Worm (Caenorhabditis elegans): ENCODE data around the gene fbxa-148.

The fbxa-148 gene

DNA sequence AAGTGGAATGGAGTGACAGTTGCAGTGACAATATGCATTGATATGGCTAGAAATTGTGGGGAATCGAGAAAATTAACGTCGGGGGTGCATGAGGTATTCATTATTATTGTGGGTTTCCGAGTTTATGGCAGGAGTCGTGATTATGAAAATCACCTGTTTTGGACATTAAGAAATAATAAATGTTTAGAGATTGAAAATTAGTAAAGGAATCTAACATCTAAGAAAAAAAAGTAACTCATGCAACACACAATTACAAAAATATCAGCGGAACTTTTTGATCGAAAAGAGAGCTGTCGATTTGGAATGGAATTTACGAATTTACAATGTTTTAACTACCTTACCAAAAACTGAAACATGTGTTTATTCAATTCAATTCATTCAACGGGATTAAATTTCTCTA, 15.9 kb downstream of the fbxa-148 start, which contains the start of gene srh-206:
Gene srh-206 (minus strand): TSS at position 101 of the 400 bp plus-strand sequence.
- no peak for TF ChIP-seq tbx-11 (GFP tag; IDR thresholded peaks at IDR 0.05)

DNA sequence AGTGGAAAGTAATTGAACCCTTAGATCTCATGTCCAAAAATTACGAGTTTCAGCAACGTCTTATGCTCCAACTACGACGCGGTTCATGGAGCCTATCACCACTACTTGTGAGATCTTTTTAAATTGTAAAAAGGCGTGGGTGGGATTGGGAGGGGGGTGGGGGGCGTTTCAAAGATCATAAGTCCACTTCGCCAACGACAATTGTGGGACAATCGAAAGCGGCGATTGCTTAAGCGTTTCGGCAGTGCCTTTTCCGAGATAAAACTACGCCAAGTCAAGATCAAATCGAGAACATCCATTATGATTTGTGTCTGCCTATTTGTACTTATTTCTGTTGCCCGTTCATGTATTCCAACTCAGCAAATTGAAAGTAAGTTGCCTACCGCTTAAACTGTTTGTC, 17.4 kb downstream of the fbxa-148 start, which contains the start of gene clec-239:
Gene clec-239 (plus strand): TSS at position 301 of the 400 bp plus-strand sequence.
- TF ChIP-seq tra-4 (tag; optimal IDR thresholded peaks at IDR 0.05) (no peak), scrt-1 (GFP tag; IDR thresholded peaks at IDR 0.05) (no peak), aly-1 (tag; optimal IDR thresholded peaks at IDR 0.05) (no peak), hnd-1 (tag; optimal IDR thresholded peaks at IDR 0.05) (no peak), flt-1 (GFP tag; IDR thresholded peaks at IDR 0.05) (no peak), ets-7 (tag; optimal IDR thresholded peaks at IDR 0.05) (no peak), ama-1 (optimal IDR thresholded peaks at IDR 0.05) (no peak)

DNA sequence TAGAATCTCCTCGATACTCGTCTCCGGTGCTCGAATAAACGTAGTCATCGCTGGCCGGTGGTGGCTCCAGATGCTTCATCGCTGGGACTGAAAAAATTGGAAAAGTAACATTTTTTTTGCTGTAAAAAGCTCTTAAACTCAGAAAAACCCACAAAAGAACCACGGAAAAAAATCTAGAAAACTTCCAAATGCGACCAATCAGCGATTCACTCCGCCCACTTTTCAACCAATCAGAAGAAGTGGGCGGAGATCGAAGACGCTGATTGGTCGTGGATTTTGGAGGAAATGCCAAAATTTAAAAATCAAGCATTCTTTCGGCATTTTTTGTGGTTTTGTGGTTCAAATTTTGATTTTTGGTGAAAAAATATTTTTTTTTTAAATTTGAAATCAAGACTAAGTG, 20.1 kb downstream of the fbxa-148 start:
- TF ChIP-seq sea-1 (GFP tag; conservative IDR thresholded peaks at IDR 0.05) (no peak), aly-1 (tag; optimal IDR thresholded peaks at IDR 0.05) (no peak), ceh-13 (GFP tag; optimal IDR thresholded peaks at IDR 0.05) (no peak), ama-1 (optimal IDR thresholded peaks at IDR 0.05) (no peak), hmbx-1 (tag; optimal IDR thresholded peaks at IDR 0.05) (no peak), tra-4 (tag; optimal IDR thresholded peaks at IDR 0.05) (no peak), pes-1 (GFP tag; IDR thresholded peaks at IDR 0.05) (no peak), F13C5.2 (tag; optimal IDR thresholded peaks at IDR 0.05) (no peak)

DNA sequence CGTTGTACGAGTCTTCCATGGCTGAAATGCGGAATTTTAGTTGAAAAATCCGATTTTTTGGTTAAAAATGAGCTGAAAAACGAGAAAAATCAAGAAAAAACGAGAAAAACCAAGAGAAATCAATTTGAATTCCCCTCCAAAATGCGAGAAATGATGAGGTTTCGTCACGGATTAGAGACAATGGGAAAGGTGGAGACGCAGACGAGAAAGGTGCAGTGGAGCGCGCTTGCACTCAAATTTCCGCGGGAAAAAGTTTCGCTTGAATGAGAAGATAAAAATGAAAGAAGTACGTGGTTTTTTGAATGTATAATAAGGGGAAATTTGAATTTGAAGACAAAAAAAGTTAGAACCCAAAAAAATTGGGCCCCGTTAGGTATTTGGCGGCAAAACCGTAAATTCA, 26.8 kb downstream of the fbxa-148 start, which contains the start of gene efl-1:
Gene efl-1 (minus strand): TSS at position 21 of the 400 bp plus-strand sequence.
- TF ChIP-seq F13C5.2 (tag; optimal IDR thresholded peaks at IDR 0.05) (peak; percentile 67), tbx-37 (GFP tag; conservative IDR thresholded peaks at IDR 0.05) (no peak)

DNA sequence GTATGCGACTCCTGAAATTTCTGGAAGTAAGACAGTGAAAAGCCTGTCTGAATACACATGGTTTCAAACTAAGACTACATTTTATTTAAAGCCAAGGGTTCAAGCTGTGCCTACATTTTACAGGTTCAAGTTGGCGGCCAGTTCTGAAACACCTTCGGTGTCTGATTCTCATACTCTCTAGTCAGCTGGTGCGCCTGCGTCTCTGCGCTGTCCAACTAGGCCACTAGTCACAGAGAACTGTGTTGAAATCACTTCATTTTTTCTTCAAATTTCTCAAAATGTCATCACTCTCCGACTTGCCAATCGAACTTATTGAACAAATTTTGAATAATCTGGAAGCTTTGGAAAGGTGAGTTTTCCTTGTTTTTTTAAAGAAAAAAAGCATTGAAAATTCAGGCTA, 27.8 kb downstream of the fbxa-148 start, which contains the start of gene fbxa-90:
Gene fbxa-90 (plus strand): TSS at position 179 of the 400 bp plus-strand sequence.
- TF ChIP-seq pes-1 (GFP tag; IDR thresholded peaks at IDR 0.05): no peak
- no peak for TF ChIP-seq ets-7 (tag; optimal IDR thresholded peaks at IDR 0.05)
- no peak for TF ChIP-seq hnd-1 (tag; optimal IDR thresholded peaks at IDR 0.05)
- TF ChIP-seq scrt-1 (GFP tag; IDR thresholded peaks at IDR 0.05): no peak
- TF ChIP-seq hmg-4 (GFP tag; optimal IDR thresholded peaks at IDR 0.05): no peak
- no peak for TF ChIP-seq ceh-13 (GFP tag; optimal IDR thresholded peaks at IDR 0.05)
- TF ChIP-seq hmbx-1 (tag; optimal IDR thresholded peaks at IDR 0.05): no peak

DNA sequence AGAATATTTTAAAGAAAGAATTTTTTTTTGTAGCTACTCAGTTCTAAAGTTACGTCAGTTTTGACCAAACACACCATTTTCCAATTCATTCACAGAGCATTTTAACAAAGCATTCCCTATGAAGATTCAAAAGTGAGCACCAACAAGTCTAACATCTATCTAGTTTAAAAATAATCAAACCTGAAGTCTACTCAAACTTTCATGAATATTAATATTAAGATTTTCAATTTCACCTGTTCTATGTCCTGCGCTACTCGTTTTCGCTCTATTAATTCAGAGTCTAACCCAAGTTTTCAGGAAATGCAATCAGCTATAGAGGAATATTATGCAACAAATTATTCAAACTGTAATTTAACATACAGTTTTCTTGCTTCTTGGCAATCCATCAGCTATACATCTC, 33.3 kb downstream of the fbxa-148 start, which contains the start of gene srh-119:
Gene srh-119 (plus strand): TSS at position 301 of the 400 bp plus-strand sequence.
- no peak for TF ChIP-seq F13C5.2 (tag; optimal IDR thresholded peaks at IDR 0.05)

DNA sequence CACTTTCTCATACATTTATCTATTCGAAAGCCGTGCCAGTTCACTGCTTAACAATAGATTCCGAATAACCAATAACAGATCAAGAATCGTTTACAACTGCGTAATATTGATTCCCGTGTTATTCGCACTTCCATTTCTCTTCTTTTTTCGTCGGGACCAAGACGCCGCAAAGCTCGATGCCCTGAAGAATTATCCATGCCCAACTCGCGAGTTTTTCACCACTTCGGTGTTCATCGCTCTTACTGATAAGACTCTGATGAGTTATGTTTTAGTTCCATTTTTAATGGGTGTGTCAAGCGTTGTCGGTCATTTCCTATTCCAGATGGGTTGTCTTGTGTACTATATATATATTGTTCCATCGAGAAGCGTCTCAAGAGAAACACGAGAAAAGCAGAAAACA, 34.5 kb downstream of the fbxa-148 start:
- TF ChIP-seq sea-1 (GFP tag; conservative IDR thresholded peaks at IDR 0.05): no peak
- no peak for TF ChIP-seq ama-1 (optimal IDR thresholded peaks at IDR 0.05)
- no peak for TF ChIP-seq ceh-13 (GFP tag; optimal IDR thresholded peaks at IDR 0.05)
- TF ChIP-seq tbx-11 (GFP tag; IDR thresholded peaks at IDR 0.05): no peak

DNA sequence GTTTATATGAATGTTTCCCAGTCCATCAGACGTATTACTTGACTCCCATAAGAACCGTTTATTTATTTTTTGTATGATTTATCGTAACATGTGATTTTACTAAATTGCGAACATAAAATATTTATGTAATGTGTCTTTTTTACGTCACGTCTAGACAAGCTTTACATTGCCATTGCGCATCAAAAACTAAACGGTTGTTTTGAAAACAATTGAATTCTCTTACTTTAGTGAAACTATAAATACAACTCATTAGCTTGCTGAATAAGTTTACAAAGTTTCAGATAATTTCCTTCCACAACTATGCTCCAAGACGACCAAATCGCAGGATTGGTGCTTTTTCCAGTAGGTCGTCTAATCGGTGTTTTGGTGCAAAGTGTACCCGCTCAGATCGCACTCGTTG, 36.1 kb downstream of the fbxa-148 start, which contains the start of gene srx-54:
Gene srx-54 (plus strand): TSS at position 301 of the 400 bp plus-strand sequence.
- TF ChIP-seq hmg-4 (GFP tag; optimal IDR thresholded peaks at IDR 0.05) (no peak), tra-4 (tag; optimal IDR thresholded peaks at IDR 0.05) (no peak), ceh-36 (tag; optimal IDR thresholded peaks at IDR 0.05) (no peak), flt-1 (GFP tag; IDR thresholded peaks at IDR 0.05) (no peak), ama-1 (optimal IDR thresholded peaks at IDR 0.05) (no peak), F13C5.2 (tag; optimal IDR thresholded peaks at IDR 0.05) (no peak), tbx-37 (GFP tag; conservative IDR thresholded peaks at IDR 0.05) (no peak), aly-1 (tag; optimal IDR thresholded peaks at IDR 0.05) (no peak), ceh-13 (GFP tag; optimal IDR thresholded peaks at IDR 0.05) (no peak), B0310.2 (tag; optimal IDR thresholded peaks at IDR 0.05) (no peak), pes-1 (GFP tag; IDR thresholded peaks at IDR 0.05) (no peak), scrt-1 (GFP tag; IDR thresholded peaks at IDR 0.05) (no peak), sea-1 (GFP tag; conservative IDR thresholded peaks at IDR 0.05) (no peak), tbx-11 (GFP tag; IDR thresholded peaks at IDR 0.05) (no peak), ets-7 (tag; optimal IDR thresholded peaks at IDR 0.05) (no peak), hnd-1 (tag; optimal IDR thresholded peaks at IDR 0.05) (no peak), hmbx-1 (tag; optimal IDR thresholded peaks at IDR 0.05) (no peak)

DNA sequence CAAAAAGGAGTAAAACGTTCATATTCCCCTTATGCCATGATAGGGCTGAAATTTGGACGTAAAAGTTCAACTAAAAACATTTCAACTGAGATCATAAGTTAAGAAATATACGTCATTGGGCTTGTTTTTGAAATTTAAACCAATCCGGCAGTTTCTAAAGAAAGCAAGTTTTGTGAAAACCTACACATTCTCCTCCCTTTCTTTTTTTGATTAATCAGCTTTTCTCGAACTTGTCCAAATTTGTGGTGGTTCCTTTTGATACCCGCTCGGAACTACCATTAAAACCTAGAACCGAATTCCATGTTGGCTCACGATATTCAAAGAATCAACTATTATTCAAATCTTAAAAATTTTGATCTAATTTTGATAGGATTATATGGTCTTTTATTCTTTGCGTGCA, 41.5 kb downstream of the fbxa-148 start, which contains the start of gene srz-54:
Gene srz-54 (plus strand): TSS at position 301 of the 400 bp plus-strand sequence.
- TF ChIP-seq sea-1 (GFP tag; conservative IDR thresholded peaks at IDR 0.05) (no peak), scrt-1 (GFP tag; IDR thresholded peaks at IDR 0.05) (no peak), tbx-11 (GFP tag; IDR thresholded peaks at IDR 0.05) (no peak), ets-7 (tag; optimal IDR thresholded peaks at IDR 0.05) (no peak), flt-1 (GFP tag; IDR thresholded peaks at IDR 0.05) (no peak), ama-1 (optimal IDR thresholded peaks at IDR 0.05) (no peak), ceh-36 (tag; optimal IDR thresholded peaks at IDR 0.05) (no peak)

Measured in whole organism, early embryonic.